Worm (Caenorhabditis elegans): ENCODE results near the gene Y48A6C.8.
A peak's percentile ranks its signal among the peaks of the same experiment; 100 is the strongest.

DNA sequence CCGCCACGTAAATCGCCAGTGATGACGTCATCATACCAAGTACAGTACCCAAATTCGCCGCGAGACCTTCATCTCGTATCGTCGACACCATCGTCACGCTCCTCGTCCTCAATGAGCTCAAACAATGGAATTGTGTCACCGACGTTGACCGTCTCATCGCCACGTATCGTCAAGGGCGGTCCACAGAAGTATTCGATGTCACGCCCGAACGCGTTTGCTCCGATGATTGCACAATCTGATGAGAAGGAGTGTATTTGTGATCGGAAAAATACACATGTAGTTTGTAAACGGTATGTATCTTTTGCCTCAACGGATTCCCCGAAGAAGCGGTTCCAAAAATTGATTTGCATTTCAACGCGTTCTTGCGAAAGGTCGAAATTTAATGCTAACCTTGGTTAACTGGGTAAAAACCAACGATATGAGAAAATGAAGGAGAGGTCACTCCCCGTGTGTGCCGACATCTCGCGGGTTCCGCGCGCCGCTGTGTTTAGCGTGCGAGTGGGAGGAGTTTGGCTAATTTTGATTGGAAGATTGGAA lies 37.2 kb downstream of the Y48A6C.8 start:
- TF ChIP-seq ceh-82 (tag; optimal IDR thresholded peaks at IDR 0.05) (no peak), pha-4 (tag; optimal IDR thresholded peaks at IDR 0.05) (no peak), snpc-4 (tag; optimal IDR thresholded peaks at IDR 0.05) (peak; percentile 98), ceh-16 (tag; optimal IDR thresholded peaks at IDR 0.05) (no peak), nhr-25 (tag; optimal IDR thresholded peaks at IDR 0.05) (peak; percentile 57)
